Worm (Caenorhabditis elegans): ENCODE measurements around the gene xnd-1.
A peak's percentile ranks its signal among the peaks of the same experiment; 100 is the strongest.

Gene xnd-1

ce11 chrIII:5595445-5595844 lies 8.8 kb upstream of the xnd-1 start, which contains the start of gene ced-6:
TSS of gene ced-6 (plus strand) at chrIII:5595771.
- TF ChIP-seq nhr-20 (tag; optimal IDR thresholded peaks at IDR 0.05), result no peak
- no peak for TF ChIP-seq efl-1 (optimal IDR thresholded peaks at IDR 0.05)
- TF ChIP-seq efl-1 (GFP tag; optimal IDR thresholded peaks at IDR 0.05 in 1 of 2), result peak in 1 of 2 experiments; percentile 72
- no peak for TF ChIP-seq elt-2 (tag; optimal IDR thresholded peaks at IDR 0.05)

ce11 chrIII:5599958-5600357 lies 4.3 kb upstream of the xnd-1 start, which contains the start of gene wdr-37:
TSS of gene wdr-37 (minus strand) at chrIII:5600058.
- TF ChIP-seq nhr-71 (tag; optimal IDR thresholded peaks at IDR 0.05) (no peak), F16B12.6 (tag; optimal IDR thresholded peaks at IDR 0.05) (no peak), unc-98 (GFP tag; IDR thresholded peaks at IDR 0.05) (no peak), zag-1 (tag; optimal IDR thresholded peaks at IDR 0.05) (no peak), fkh-8 (tag; optimal IDR thresholded peaks at IDR 0.05) (no peak), sox-4 (tag; optimal IDR thresholded peaks at IDR 0.05) (no peak), ama-1 (optimal IDR thresholded peaks at IDR 0.05) (no peak), Y116A8C.19 (tag; optimal IDR thresholded peaks at IDR 0.05; ENCODE audit: borderline replicate concordance) (no peak), efl-1 (optimal IDR thresholded peaks at IDR 0.05) (no peak), efl-1 (GFP tag; optimal IDR thresholded peaks at IDR 0.05 in 1 of 2) (no peak), blmp-1 (tag; optimal IDR thresholded peaks at IDR 0.05) (no peak), vab-15 (tag; optimal IDR thresholded peaks at IDR 0.05) (no peak), pqm-1 (tag; optimal IDR thresholded peaks at IDR 0.05) (no peak)

DNA sequence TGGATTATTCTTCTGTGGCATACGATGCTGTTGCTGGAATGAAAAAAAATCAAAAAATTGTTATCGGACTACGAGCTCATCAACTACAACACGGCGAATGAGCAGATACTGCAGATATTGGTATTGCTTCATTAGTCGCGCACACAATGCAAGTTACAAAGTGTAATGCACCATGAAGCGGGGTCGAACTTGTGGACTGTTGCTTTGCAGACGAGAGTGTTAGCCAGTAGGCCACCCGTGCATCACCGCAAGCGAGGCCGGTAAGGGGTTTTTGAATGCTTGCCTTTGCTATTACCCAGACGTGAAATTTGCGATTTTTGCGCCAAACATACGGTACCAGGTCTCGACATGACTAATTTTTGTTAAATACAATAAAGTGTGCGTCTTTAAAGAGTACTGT lies 2.3 kb upstream of the xnd-1 start:
- no peak for TF ChIP-seq nhr-12 (tag; optimal IDR thresholded peaks at IDR 0.05)
- peak; percentile 72 for TF ChIP-seq jun-1 (tag; optimal IDR thresholded peaks at IDR 0.05)
- TF ChIP-seq ceh-88 (GFP tag; IDR thresholded peaks at IDR 0.05), result peak; percentile 39; the same call in 1 of the 2 replicates
- peak; percentile 6 for TF ChIP-seq ama-1 (optimal IDR thresholded peaks at IDR 0.05)
- TF ChIP-seq C34B4.2 (tag; optimal IDR thresholded peaks at IDR 0.05), result no peak
- peak; percentile 58 for TF ChIP-seq aly-2 (tag; optimal IDR thresholded peaks at IDR 0.05)
- peak; percentile 67 for TF ChIP-seq dsc-1 (tag; optimal IDR thresholded peaks at IDR 0.05)
- peak; percentile 74 for TF ChIP-seq nhr-85 (tag)
- peak; percentile 81 for TF ChIP-seq mep-1 (tag; optimal IDR thresholded peaks at IDR 0.05)
- no peak for TF ChIP-seq hpl-2 (GFP tag; optimal IDR thresholded peaks at IDR 0.05)
- peak; percentile 58 for TF ChIP-seq skn-1 (tag; optimal IDR thresholded peaks at IDR 0.05)
- no peak for TF ChIP-seq fkh-4 (tag; optimal IDR thresholded peaks at IDR 0.05; ENCODE audit: borderline replicate concordance)
- peak; percentile 7 for TF ChIP-seq ceh-90 (tag; optimal IDR thresholded peaks at IDR 0.05)
- TF ChIP-seq lsy-2 (tag; optimal IDR thresholded peaks at IDR 0.05), result peak; percentile 55 to 70
- peak; percentile 15 for TF ChIP-seq F16B12.6 (tag; optimal IDR thresholded peaks at IDR 0.05)
- peak; percentile 25 for TF ChIP-seq C04F5.9 (tag; optimal IDR thresholded peaks at IDR 0.05)
- no peak for TF ChIP-seq blmp-1 (tag; optimal IDR thresholded peaks at IDR 0.05)
- TF ChIP-seq mab-9 (GFP tag; IDR thresholded peaks at IDR 0.05), result 0 out of 2 replicates have a peak, but pooled peaks have one; percentile 20
- peak; percentile 48 for TF ChIP-seq lin-13 (GFP tag; optimal IDR thresholded peaks at IDR 0.05)
- no peak for TF ChIP-seq egl-27 (tag; optimal IDR thresholded peaks at IDR 0.05)
- peak in 2 of 6 experiments; percentile 24 to 58 for TF ChIP-seq elt-3 (tag; optimal IDR thresholded peaks at IDR 0.05)
- TF ChIP-seq nhr-47 (tag; optimal IDR thresholded peaks at IDR 0.05), result peak; percentile 81
- TF ChIP-seq ets-5 (GFP tag; IDR thresholded peaks at IDR 0.05), result no peak
- TF ChIP-seq tbx-2 (tag; optimal IDR thresholded peaks at IDR 0.05), result peak; percentile 69
- TF ChIP-seq isw-1 (GFP tag; IDR thresholded peaks at IDR 0.05), result no peak
- no peak for TF ChIP-seq hlh-4 (tag; optimal IDR thresholded peaks at IDR 0.05)
- peak; percentile 67 to 87 for TF ChIP-seq lin-35 (GFP tag; optimal IDR thresholded peaks at IDR 0.05)
- no peak for TF ChIP-seq vab-15 (tag; optimal IDR thresholded peaks at IDR 0.05)
- TF ChIP-seq lin-14 (GFP tag; optimal IDR thresholded peaks at IDR 0.05), result peak; percentile 66
- peak; percentile 43 for TF ChIP-seq sup-37 (GFP tag; optimal IDR thresholded peaks at IDR 0.05)
- peak; percentile 43 for TF ChIP-seq elt-2 (tag; optimal IDR thresholded peaks at IDR 0.05)
- no peak for TF ChIP-seq unc-30 (tag; optimal IDR thresholded peaks at IDR 0.05)
- TF ChIP-seq efl-1 (optimal IDR thresholded peaks at IDR 0.05), result peak; percentile 67 to 71
- peak; percentile 52 to 97 for TF ChIP-seq efl-1 (GFP tag; optimal IDR thresholded peaks at IDR 0.05 in 1 of 2)
- peak; percentile 78 for TF ChIP-seq nhr-90 (tag; optimal IDR thresholded peaks at IDR 0.05; ENCODE audit: poor library complexity)
- no peak for TF ChIP-seq Y116A8C.19 (tag; optimal IDR thresholded peaks at IDR 0.05; ENCODE audit: borderline replicate concordance)
- no peak for TF ChIP-seq mef-2 (tag; optimal IDR thresholded peaks at IDR 0.05)
- no peak for TF ChIP-seq alr-1 (tag; optimal IDR thresholded peaks at IDR 0.05; ENCODE audit: borderline replicate concordance)
- TF ChIP-seq pax-3 (tag; optimal IDR thresholded peaks at IDR 0.05), result no peak
- peak; percentile 88 for TF ChIP-seq rnt-1 (tag; optimal IDR thresholded peaks at IDR 0.05)
- no peak for TF ChIP-seq egl-13 (tag; optimal IDR thresholded peaks at IDR 0.05)
